Fruit fly (Drosophila melanogaster) whole organism, wandering third instar larva: ENCODE results near the gene CG17147.
A peak's percentile ranks its signal among the peaks of the same experiment; 100 is the strongest.

Experiments
- CG32264 ChIP-seq: fragments of 200-800 bp; sonication (Bioruptor generic); optimal IDR thresholded peaks from 2 replicates; lab custom pipeline; 2016; ENCODE audit warnings: missing biosample characterization, missing genetic modification characterization
- CrebA ChIP-seq: fragments of 200-800 bp; sonication (Bioruptor generic); optimal IDR thresholded peaks from 2 replicates; lab custom pipeline; 2016; ENCODE audit warnings: missing biosample characterization, mild to moderate bottlenecking, missing genetic modification characterization, borderline replicate concordance
- Dfd ChIP-seq: fragments of >200 bp; optimal IDR thresholded peaks from 2 replicates; lab custom pipeline; 2017; ENCODE audit warnings: missing biosample characterization, missing genetic modification characterization
- Dif ChIP-seq: fragments of 200-275, 200-300 bp; sonication (Bioruptor generic); optimal IDR thresholded peaks from 2 replicates; lab custom pipeline; 2018; ENCODE audit warnings: missing biosample characterization, missing genetic modification characterization; ENCODE audit not compliant: partially characterized antibody
- GATAd ChIP-seq: sonication (Bioruptor generic); optimal IDR thresholded peaks from 2 replicates; lab custom pipeline; 2016; ENCODE audit warnings: missing biosample characterization, missing genetic modification characterization
- HLH106 ChIP-seq: fragments of 200-800 bp; optimal IDR thresholded peaks from 3 replicates; lab custom pipeline; 2019; ENCODE audit warnings: missing biosample characterization, mild to moderate bottlenecking, missing genetic modification characterization, moderate library complexity
- Hnf4 ChIP-seq: fragments of 200-800 bp; sonication (Bioruptor generic); optimal IDR thresholded peaks from 2 replicates; lab custom pipeline; 2016; ENCODE audit warnings: missing biosample characterization, mild to moderate bottlenecking, missing genetic modification characterization
- Hr83 ChIP-seq: fragments of 200-300 bp; sonication (Bioruptor generic); optimal IDR thresholded peaks from 2 replicates; lab custom pipeline; 2016; ENCODE audit warnings: missing biosample characterization, mild to moderate bottlenecking, missing genetic modification characterization, moderate library complexity; ENCODE audit not compliant: poor library complexity, severe bottlenecking
- Jra ChIP-seq: sonication (Bioruptor generic); optimal IDR thresholded peaks from 2 replicates; lab custom pipeline; 2016; ENCODE audit warnings: missing biosample characterization, missing genetic modification characterization
- Mio ChIP-seq: sonication (Bioruptor generic); optimal IDR thresholded peaks from 2 replicates; lab custom pipeline; 2016; ENCODE audit warnings: missing biosample characterization, missing genetic modification characterization
- N ChIP-seq: fragments of >200 bp; optimal IDR thresholded peaks from 2 replicates; lab custom pipeline; 2018; ENCODE audit warnings: missing biosample characterization, missing external identifiers, missing genetic modification characterization
- OdsH ChIP-seq: fragments of 200-800 bp; sonication (Bioruptor generic); optimal IDR thresholded peaks from 2 replicates; lab custom pipeline; 2016; ENCODE audit warnings: missing biosample characterization, mild to moderate bottlenecking, missing genetic modification characterization
- Rel ChIP-seq, 2 experiments: fragments of 200-800 bp; sonication (Bioruptor generic) in 1 of 2; optimal IDR thresholded peaks; 2 replicates in 1 of 2; 3 replicates in 1 of 2; lab custom pipeline; 2016 to 2019; ENCODE audit warnings: mild to moderate bottlenecking in 2 of 2, missing biosample characterization in 2 of 2, missing genetic modification characterization in 2 of 2, moderate library complexity in 1 of 2
- Sp1 ChIP-seq: fragments of 200-800 bp; sonication (Bioruptor generic); optimal IDR thresholded peaks from 3 replicates; lab custom pipeline; 2019; ENCODE audit warnings: missing biosample characterization, mild to moderate bottlenecking, missing genetic modification characterization, moderate library complexity
- Vsx2 ChIP-seq: fragments of 200-300, 225-300 bp; sonication (Bioruptor generic); optimal IDR thresholded peaks from 2 replicates; lab custom pipeline; 2018; ENCODE audit warnings: missing biosample characterization, missing genetic modification characterization; ENCODE audit not compliant: partially characterized antibody
- brk ChIP-seq: fragments of 200-800 bp; sonication (Bioruptor generic); optimal IDR thresholded peaks from 2 replicates; lab custom pipeline; 2016; ENCODE audit warnings: missing biosample characterization, mild to moderate bottlenecking, missing genetic modification characterization
- dsf ChIP-seq: sonication (Bioruptor generic); optimal IDR thresholded peaks from 2 replicates; lab custom pipeline; 2016; ENCODE audit warnings: missing biosample characterization, missing genetic modification characterization, borderline replicate concordance
- ey ChIP-seq: fragments of 200-800 bp; sonication (Bioruptor generic); optimal IDR thresholded peaks from 2 replicates; lab custom pipeline; 2016; ENCODE audit warnings: missing biosample characterization, missing genetic modification characterization
- foxo ChIP-seq, 2 experiments: fragments of 200-800 bp; sonication (Bioruptor generic); optimal IDR thresholded peaks; 2 replicates in 1 of 2; 3 replicates in 1 of 2; lab custom pipeline; 2016 to 2017; ENCODE audit warnings: missing biosample characterization in 2 of 2, missing genetic modification characterization in 2 of 2
- h ChIP-seq: fragments of 200-800 bp; sonication (Bioruptor generic); optimal IDR thresholded peaks from 3 replicates; lab custom pipeline; 2016; ENCODE audit warnings: missing biosample characterization, mild to moderate bottlenecking, missing genetic modification characterization
- jim ChIP-seq: fragments of 175-275, 200-325 bp; sonication (Bioruptor generic); optimal IDR thresholded peaks from 2 replicates; lab custom pipeline; 2016; ENCODE audit warnings: missing biosample characterization, mild to moderate bottlenecking, missing genetic modification characterization
- rgr ChIP-seq: fragments of 200-800 bp; sonication (Bioruptor generic); optimal IDR thresholded peaks from 3 replicates; lab custom pipeline; 2016; ENCODE audit warnings: missing biosample characterization, mild to moderate bottlenecking, missing genetic modification characterization
- sage ChIP-seq: fragments of 200-800 bp; sonication (Bioruptor generic); optimal IDR thresholded peaks from 2 replicates; lab custom pipeline; 2016; ENCODE audit warnings: missing biosample characterization, mild to moderate bottlenecking, missing genetic modification characterization
- sv ChIP-seq: fragments of 200-800 bp; sonication (Bioruptor generic); optimal IDR thresholded peaks from 3 replicates; lab custom pipeline; 2016; ENCODE audit warnings: missing biosample characterization, missing genetic modification characterization
- tai ChIP-seq: sonication (Bioruptor generic); optimal IDR thresholded peaks from 2 replicates; lab custom pipeline; 2016; ENCODE audit warnings: missing biosample characterization, missing genetic modification characterization
- usp ChIP-seq: fragments of >200 bp; optimal IDR thresholded peaks from 2 replicates; lab custom pipeline; 2017; ENCODE audit warnings: missing biosample characterization, missing genetic modification characterization
- woc ChIP-seq: sonication (Bioruptor generic); optimal IDR thresholded peaks from 2 replicates; lab custom pipeline; 2016; ENCODE audit warnings: missing biosample characterization, mild to moderate bottlenecking, missing genetic modification characterization

CG17147 gene

DNA sequence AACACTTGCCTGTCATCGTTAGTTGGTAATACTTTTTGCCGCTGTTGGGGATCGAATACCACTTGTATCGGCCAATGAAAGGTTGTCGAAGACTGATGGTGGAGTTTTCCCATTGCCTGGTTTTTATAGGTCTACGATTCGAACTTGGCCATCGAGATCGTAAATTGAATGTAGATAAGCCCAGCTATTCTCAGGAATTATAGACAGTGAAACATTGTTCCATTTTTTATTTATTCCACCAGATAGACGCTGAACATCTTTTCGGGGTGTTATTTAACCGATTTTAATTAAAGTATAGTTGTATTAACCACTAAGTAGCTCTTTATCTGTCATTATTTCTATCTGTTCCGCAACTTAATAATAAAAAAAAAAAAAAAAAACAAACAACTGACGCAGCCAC is 20.1 kb upstream of the CG17147 start, which contains the start of gene CG7298:
Gene CG7298 (minus strand): TSS at position 101 of the 400 bp plus-strand sequence.
- TF ChIP-seq CrebA (GFP tag; lab: Kevin White, UChicago) (no peak), GATAd (no peak), Hr83 (GFP tag; lab: Kevin White, UChicago) (no peak), Dfd (GFP tag; lab: Kevin White, UChicago) (no peak), Dif (GFP tag; lab: Kevin White, UChicago) (no peak), Sp1 (GFP tag; lab: Kevin White, UChicago) (no peak), N (no peak), OdsH (GFP tag; lab: Kevin White, UChicago) (no peak), tai (GFP tag; lab: Kevin White, UChicago) (no peak), Mio (GFP tag; lab: Kevin White, UChicago) (no peak), foxo (GFP tag; optimal IDR thresholded peaks at IDR 0.05; lab: Kevin White, UChicago) (no peak), woc (GFP tag; lab: Kevin White, UChicago) (no peak)

DNA sequence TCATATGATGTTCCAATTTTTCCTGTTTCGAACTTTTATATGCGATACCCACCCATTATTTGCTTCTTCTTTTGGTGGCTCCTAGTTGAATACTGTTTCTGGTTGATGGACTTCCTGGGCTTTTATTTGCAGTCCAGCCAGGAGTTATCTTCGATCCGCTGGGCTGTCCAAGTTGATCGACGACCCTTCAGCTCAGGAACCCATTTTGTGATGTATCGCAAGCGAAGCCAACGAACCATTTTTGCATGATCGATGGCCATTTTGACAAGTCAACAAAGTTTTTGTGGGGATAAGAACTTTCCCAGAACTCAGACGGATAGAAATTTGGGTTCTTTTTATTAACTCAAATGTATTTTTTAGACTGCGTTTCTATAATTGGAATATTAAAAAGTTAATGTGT is 17.8 kb upstream of the CG17147 start, which contains the start of gene CG7290:
Gene CG7290 (minus strand): TSS at position 101 of the 400 bp plus-strand sequence.
- no peak for TF ChIP-seq OdsH (GFP tag; lab: Kevin White, UChicago)
- no peak for TF ChIP-seq sage (GFP tag; lab: Kevin White, UChicago)
- TF ChIP-seq Hnf4: no peak
- no peak for TF ChIP-seq Mio (GFP tag; lab: Kevin White, UChicago)

DNA sequence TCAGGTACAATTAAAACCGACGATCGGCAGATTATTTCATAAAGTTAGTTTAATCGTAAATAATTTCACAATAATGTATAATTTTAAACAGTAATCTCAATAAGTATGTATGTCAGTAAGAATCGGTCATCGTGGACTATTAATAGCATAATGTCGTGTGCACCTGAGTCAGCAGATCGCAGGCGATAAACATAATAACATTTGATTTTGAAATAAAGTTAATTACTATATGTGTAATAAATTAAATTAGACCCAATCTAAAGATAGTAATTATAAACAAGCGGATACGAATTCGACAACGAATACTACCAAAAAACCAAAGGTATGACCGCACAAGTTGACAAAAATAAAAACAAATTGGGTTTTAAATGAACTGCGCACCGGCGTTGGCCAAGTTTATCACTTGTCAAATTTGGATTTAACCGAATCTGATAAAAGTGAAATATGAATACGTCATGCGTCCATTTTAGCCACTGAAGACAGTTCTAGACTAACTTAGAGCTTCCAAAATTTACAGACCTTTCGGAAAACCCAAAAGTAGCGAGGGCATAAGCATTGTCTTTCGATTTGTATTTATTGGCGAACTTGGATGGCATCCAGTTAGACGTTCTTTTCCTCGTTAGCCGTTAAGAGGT is 16.7 kb upstream of the CG17147 start, which contains the start of gene CG6996:
Gene CG6996 (plus strand): TSS at position 585 of the 635 bp plus-strand sequence.
- TF ChIP-seq CG32264 (GFP tag; lab: Kevin White, UChicago) (no peak), Jra (GFP tag; lab: Kevin White, UChicago) (no peak)
- TF ChIP-seq, all 38 proteins: peak for 0

DNA sequence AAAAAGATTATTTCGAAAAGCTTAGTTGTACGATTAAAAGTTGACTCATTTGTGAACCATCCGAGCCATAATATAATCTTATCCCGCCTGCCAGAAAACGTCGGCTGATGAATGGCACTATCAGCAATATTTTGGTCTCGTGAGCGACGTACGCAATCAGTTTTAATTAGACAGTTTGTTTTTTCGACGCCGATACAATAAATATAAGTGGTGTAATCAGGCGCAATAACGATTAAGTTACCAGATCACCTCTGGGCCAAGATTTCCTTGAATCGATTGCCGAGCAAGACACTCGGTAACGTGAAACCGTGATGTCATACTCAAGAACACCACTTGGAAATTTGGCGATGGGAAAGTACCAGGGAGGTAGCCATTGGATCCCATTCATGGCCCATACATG is 14.6 kb upstream of the CG17147 start:
- TF ChIP-seq sv (GFP tag; lab: Kevin White, UChicago) (no peak), h (peak; percentile 64), Rel (GFP tag; optimal IDR thresholded peaks at IDR 0.05; lab: Kevin White, UChicago) (no peak), Rel (tag; optimal IDR thresholded peaks at IDR 0.05; lab: Kevin White, UChicago) (peak; percentile 73)

DNA sequence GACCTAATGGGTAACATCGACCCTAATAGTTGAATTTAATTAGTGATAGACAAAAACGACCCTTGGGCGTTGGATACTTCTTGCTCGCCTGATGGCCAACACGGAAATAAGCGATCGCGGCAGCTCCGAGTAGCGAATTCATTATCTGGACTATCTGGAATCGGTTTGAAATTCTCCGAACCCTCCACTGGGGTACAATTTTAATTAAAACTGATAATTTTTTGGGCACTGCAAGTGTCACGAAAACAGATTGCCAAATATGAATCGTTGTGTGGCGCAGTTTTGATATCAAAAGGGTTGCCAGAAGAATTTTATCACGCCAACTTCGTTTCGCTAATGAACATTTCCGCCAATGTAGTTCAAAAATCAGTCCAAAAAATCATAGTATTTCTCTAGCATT is 13.8 kb upstream of the CG17147 start:
- TF ChIP-seq HLH106 (tag; lab: Kevin White, UChicago): no peak
- TF ChIP-seq dsf: no peak
- TF ChIP-seq Hr83 (GFP tag; lab: Kevin White, UChicago): no peak
- TF ChIP-seq usp: no peak
- no peak for TF ChIP-seq Dfd (GFP tag; lab: Kevin White, UChicago)
- TF ChIP-seq jim (GFP tag; lab: Kevin White, UChicago): no peak
- no peak for TF ChIP-seq Rel (GFP tag; optimal IDR thresholded peaks at IDR 0.05; lab: Kevin White, UChicago)
- no peak for TF ChIP-seq Rel (tag; optimal IDR thresholded peaks at IDR 0.05; lab: Kevin White, UChicago)
- no peak for TF ChIP-seq Vsx2 (GFP tag; lab: Kevin White, UChicago)
- TF ChIP-seq CG32264 (GFP tag; lab: Kevin White, UChicago): no peak
- TF ChIP-seq rgr: no peak
- no peak for TF ChIP-seq Dif (GFP tag; lab: Kevin White, UChicago)
- no peak for TF ChIP-seq sage (GFP tag; lab: Kevin White, UChicago)
- TF ChIP-seq ey (GFP tag; lab: Kevin White, UChicago): no peak
- no peak for TF ChIP-seq brk (GFP tag; lab: Kevin White, UChicago)

DNA sequence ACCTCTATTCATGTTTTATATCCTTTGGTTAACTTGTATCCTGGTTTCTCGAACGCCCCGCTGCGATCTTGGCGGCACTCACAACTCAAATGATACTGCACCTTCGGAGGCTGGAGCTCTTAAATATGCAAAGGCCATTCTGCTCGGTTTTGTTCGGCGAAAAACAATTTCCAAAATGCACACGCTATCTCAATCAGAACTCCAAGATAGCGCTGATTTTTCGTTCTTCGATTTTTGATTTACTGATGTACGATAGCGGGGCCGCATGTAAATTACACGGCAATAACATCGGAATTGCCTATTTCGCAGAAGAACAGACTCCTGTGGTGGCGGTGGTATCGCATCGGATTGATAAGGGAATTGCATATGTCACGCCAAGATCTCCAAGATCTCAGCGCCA is 11.7 kb upstream of the CG17147 start, which contains the start of gene CG7017:
Gene CG7017 (minus strand): TSS at position 101 of the 400 bp plus-strand sequence.
- TF ChIP-seq Mio (GFP tag; lab: Kevin White, UChicago) (no peak), tai (GFP tag; lab: Kevin White, UChicago) (no peak), Hr83 (GFP tag; lab: Kevin White, UChicago) (no peak)
